Fruit fly (Drosophila melanogaster): ENCODE results near the gene CG14086.

Gene CG14086

DNA sequence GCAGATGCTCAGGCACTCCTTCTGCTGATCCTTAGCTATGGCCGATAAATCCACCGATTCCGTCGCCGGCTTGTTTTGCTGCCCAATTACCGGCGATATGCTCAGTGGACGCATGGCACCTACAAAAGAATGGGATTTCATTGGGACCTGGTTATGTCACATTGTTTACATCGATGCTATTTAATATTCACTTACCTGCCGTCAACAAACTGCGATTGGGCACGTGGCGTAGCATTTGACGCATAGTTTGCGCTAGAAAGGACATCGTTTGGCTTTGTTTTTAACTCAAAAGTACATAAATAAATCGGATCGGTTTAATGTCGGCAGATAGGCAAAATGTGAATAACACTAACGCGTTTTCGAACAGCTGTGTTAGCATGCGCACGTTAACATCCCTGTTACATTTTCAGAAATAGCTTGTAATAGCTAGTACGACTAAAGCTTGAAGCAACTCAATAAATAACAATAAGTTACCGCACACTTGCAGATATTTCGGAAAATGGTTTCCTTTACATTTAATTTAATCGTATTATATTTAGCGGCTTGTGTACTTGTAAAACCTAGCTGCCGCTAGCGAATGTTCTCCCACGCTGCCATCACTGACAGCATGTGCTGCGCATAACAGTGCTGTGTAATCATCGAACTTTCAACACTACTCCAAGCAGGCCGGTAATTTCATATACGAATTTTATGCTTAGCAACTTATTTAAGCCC is 20.7 kb upstream of the CG14086 start, which contains the start of the genes mRpL21 and rept (continued):
- peak; percentile 67 for TF ChIP-seq NfI (GFP tag; optimal IDR thresholded peaks at IDR 0.05)
- no peak for TF ChIP-seq bbx (GFP tag; IDR thresholded peaks at IDR 0.05; ENCODE audit: partially characterized antibody)
- TF ChIP-seq Max (GFP tag; optimal IDR thresholded peaks at IDR 0.05): peak; percentile 98
- TF ChIP-seq Ets97D (GFP tag; optimal IDR thresholded peaks at IDR 0.05): peak; percentile 62
- no peak; the same call in 2 of the 3 replicates for TF ChIP-seq Optix (GFP tag; IDR thresholded peaks at IDR 0.05)
- TF ChIP-seq ham (GFP tag; IDR thresholded peaks at IDR 0.05): no peak
- peak; percentile 31 for TF ChIP-seq repo (GFP tag; optimal IDR thresholded peaks at IDR 0.05)
- TF ChIP-seq CG8924 (tag; optimal IDR thresholded peaks at IDR 0.05): peak; percentile 42
- no peak for TF ChIP-seq B-H1 (GFP tag; IDR thresholded peaks at IDR 0.05)
- TF ChIP-seq danr (GFP tag; IDR thresholded peaks at IDR 0.05): no peak
- no peak for TF ChIP-seq otp (GFP tag; IDR thresholded peaks at IDR 0.05)
- peak; percentile 21 for TF ChIP-seq CG18262 (tag; optimal IDR thresholded peaks at IDR 0.05)
- peak; percentile 50 for TF ChIP-seq odd (GFP tag; optimal IDR thresholded peaks at IDR 0.05)
- TF ChIP-seq ase (GFP tag; IDR thresholded peaks at IDR 0.05): no peak
- peak; percentile 53 for TF ChIP-seq trem (tag; optimal IDR thresholded peaks at IDR 0.05)
- peak; percentile 37 for TF ChIP-seq CG5245 (GFP tag; optimal IDR thresholded peaks at IDR 0.05)
- TF ChIP-seq Ssrp (tag; optimal IDR thresholded peaks at IDR 0.05): peak; percentile 3
- peak; percentile 13 for TF ChIP-seq schlank (tag; optimal IDR thresholded peaks at IDR 0.05)
- TF ChIP-seq tio (GFP tag; optimal IDR thresholded peaks at IDR 0.05): no peak
- TF ChIP-seq CG2116 (GFP tag; optimal IDR thresholded peaks at IDR 0.05): peak; percentile 65
- peak; percentile 5; the same call in 1 of the 2 replicates for TF ChIP-seq ttk (GFP tag; IDR thresholded peaks at IDR 0.05)
- peak; percentile 34; the same call in 1 of the 2 replicates for TF ChIP-seq CG31224 (GFP tag; IDR thresholded peaks at IDR 0.05)
- TF ChIP-seq run (tag; optimal IDR thresholded peaks at IDR 0.05): no peak
- no peak for TF ChIP-seq CG3407 (GFP tag; optimal IDR thresholded peaks at IDR 0.05)
- TF ChIP-seq amos (GFP tag; IDR thresholded peaks at IDR 0.05; ENCODE audit: partially characterized antibody): no peak
- TF ChIP-seq CG10321 (GFP tag; IDR thresholded peaks at IDR 0.05): no peak
- TF ChIP-seq Lhr (GFP tag; optimal IDR thresholded peaks at IDR 0.05): no peak
- peak; percentile 81 for TF ChIP-seq twi (tag; optimal IDR thresholded peaks at IDR 0.05)
- peak; percentile 63 for TF ChIP-seq pho (GFP tag; optimal IDR thresholded peaks at IDR 0.05)
- TF ChIP-seq ro (GFP tag; IDR thresholded peaks at IDR 0.05): no peak
- no peak for TF ChIP-seq nom (GFP tag; optimal IDR thresholded peaks at IDR 0.05)
- no peak for TF ChIP-seq HLH4C (GFP tag; IDR thresholded peaks at IDR 0.05; ENCODE audit: partially characterized antibody)
- TF ChIP-seq CG13775 (GFP tag; optimal IDR thresholded peaks at IDR 0.05): peak; percentile 65
- peak; percentile 34 for TF ChIP-seq MESR4 (GFP tag; optimal IDR thresholded peaks at IDR 0.05)
- peak; percentile 23 for TF ChIP-seq CG8944 (GFP tag; optimal IDR thresholded peaks at IDR 0.05)
- no peak for TF ChIP-seq dan (GFP tag; IDR thresholded peaks at IDR 0.05)
- no peak for TF ChIP-seq CG6175 (GFP tag; IDR thresholded peaks at IDR 0.05)
- TF ChIP-seq Vsx1 (GFP tag; optimal IDR thresholded peaks at IDR 0.05): no peak
- no peak for TF ChIP-seq ERR (GFP tag; optimal IDR thresholded peaks at IDR 0.05)
- TF ChIP-seq cas (GFP tag; IDR thresholded peaks at IDR 0.05): no peak

DNA sequence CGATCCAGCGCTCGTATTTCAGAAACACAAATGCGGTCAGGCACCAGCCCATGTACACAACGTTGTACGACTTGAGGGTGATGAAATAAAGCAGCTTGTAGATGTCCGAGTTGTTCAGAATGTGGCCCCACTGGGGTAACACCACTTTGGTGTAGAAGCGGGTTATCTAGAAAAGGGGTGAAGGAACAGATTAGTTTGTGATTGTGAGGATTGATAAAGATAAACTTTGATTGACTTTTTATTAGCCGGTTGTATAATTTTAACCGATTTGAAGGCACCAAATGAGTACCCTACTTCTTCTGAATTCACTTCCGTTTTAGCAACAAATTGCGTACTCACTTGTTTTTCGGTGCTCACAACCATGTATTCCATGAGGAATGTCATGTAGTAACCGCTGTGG is 17.4 kb upstream of the CG14086 start:
- no peak for TF ChIP-seq tll (GFP tag; optimal IDR thresholded peaks at IDR 0.05)
- TF ChIP-seq Aef1 (GFP tag; IDR thresholded peaks at IDR 0.05): no peak
- no peak for TF ChIP-seq pum (GFP tag; optimal IDR thresholded peaks at IDR 0.05)
- no peak for TF ChIP-seq Optix (GFP tag; IDR thresholded peaks at IDR 0.05)
- TF ChIP-seq Vsx1 (GFP tag; optimal IDR thresholded peaks at IDR 0.05): peak; percentile 44
- no peak for TF ChIP-seq Hsf (GFP tag; optimal IDR thresholded peaks at IDR 0.05)
- TF ChIP-seq Gsc (GFP tag; IDR thresholded peaks at IDR 0.05): no peak
- no peak for TF ChIP-seq kni (GFP tag; optimal IDR thresholded peaks at IDR 0.05)
- no peak for TF ChIP-seq Nf-YB (GFP tag; optimal IDR thresholded peaks at IDR 0.05)
- no peak for TF ChIP-seq CG9932 (GFP tag; IDR thresholded peaks at IDR 0.05)
- TF ChIP-seq CG10543 (GFP tag; optimal IDR thresholded peaks at IDR 0.05): peak; percentile 27
- no peak for TF ChIP-seq CG18011 (GFP tag; optimal IDR thresholded peaks at IDR 0.05)
- peak in 1 of 2 experiments; percentile 63 for TF ChIP-seq Pdp1 (GFP tag; optimal IDR thresholded peaks at IDR 0.05)
- TF ChIP-seq grn (GFP tag; optimal IDR thresholded peaks at IDR 0.05): peak; percentile 77

Measured in whole organism, embryonic.